Fruit fly (Drosophila melanogaster): ENCODE results near the gene CG33489.

CG33489 gene

dm6 chr3L:11551949-11552348 lies 24.9 kb downstream of the CG33489 start (continued):
- TF ChIP-seq ss (GFP tag; optimal IDR thresholded peaks at IDR 0.05), result peak; percentile 21 to 64
- TF ChIP-seq CG6808 (GFP tag; optimal IDR thresholded peaks at IDR 0.05), result peak; percentile 58
- TF ChIP-seq CG16779 (tag; optimal IDR thresholded peaks at IDR 0.05), result no peak
- peak; percentile 48 for TF ChIP-seq CG8632 (GFP tag; optimal IDR thresholded peaks at IDR 0.05)
- peak; percentile 33 to 34 for TF ChIP-seq salr (GFP tag; optimal IDR thresholded peaks at IDR 0.05)
- peak; percentile 48 for TF ChIP-seq Smox (GFP tag; optimal IDR thresholded peaks at IDR 0.05)
- peak; percentile 63 for TF ChIP-seq topi (GFP tag; optimal IDR thresholded peaks at IDR 0.05)
- peak; percentile 53 for TF ChIP-seq Sox14 (GFP tag; optimal IDR thresholded peaks at IDR 0.05)
- TF ChIP-seq cyc (GFP tag; optimal IDR thresholded peaks at IDR 0.05), result peak; percentile 52
- peak; percentile 43 for TF ChIP-seq Sox102F (GFP tag; optimal IDR thresholded peaks at IDR 0.05)
- peak; percentile 51 for TF ChIP-seq OdsH (GFP tag; optimal IDR thresholded peaks at IDR 0.05)
- no peak for TF ChIP-seq Eip93F (GFP tag; optimal IDR thresholded peaks at IDR 0.05)
- no peak for TF ChIP-seq fkh (GFP tag; optimal IDR thresholded peaks at IDR 0.05)
- TF ChIP-seq CG7368 (GFP tag; optimal IDR thresholded peaks at IDR 0.05), result peak; percentile 12
- TF ChIP-seq Eip78C (GFP tag), result peak; percentile 87
- no peak for TF ChIP-seq Blimp-1 (GFP tag; optimal IDR thresholded peaks at IDR 0.05)
- TF ChIP-seq Sox15 (GFP tag; optimal IDR thresholded peaks at IDR 0.05), result peak; percentile 16
- TF ChIP-seq CG15336 (GFP tag; IDR thresholded peaks at IDR 0.05), result peak; percentile 76
- peak; percentile 53 for TF ChIP-seq CG31627 (GFP tag; optimal IDR thresholded peaks at IDR 0.05)
- peak; percentile 65 for TF ChIP-seq CG3919 (GFP tag; optimal IDR thresholded peaks at IDR 0.05)
- TF ChIP-seq CG1621 (tag; optimal IDR thresholded peaks at IDR 0.05), result peak; percentile 31
- peak; percentile 47 for TF ChIP-seq lz (GFP tag; optimal IDR thresholded peaks at IDR 0.05)

- TF ChIP-seq CG6854 (GFP tag; optimal IDR thresholded peaks at IDR 0.05), result no peak
- TF ChIP-seq CG6163 (GFP tag; IDR thresholded peaks at IDR 0.05), result 0 out of 3 replicates have a peak, but pooled peaks have one; percentile 24
- no peak for TF ChIP-seq Sox102F (GFP tag; optimal IDR thresholded peaks at IDR 0.05)
- peak; percentile 66 for TF ChIP-seq fkh (GFP tag; optimal IDR thresholded peaks at IDR 0.05)
- no peak for TF ChIP-seq eg (GFP tag; IDR thresholded peaks at IDR 0.05)
- no peak for TF ChIP-seq CG10669 (GFP tag; optimal IDR thresholded peaks at IDR 0.05)
- no peak for TF ChIP-seq CG7368 (GFP tag; optimal IDR thresholded peaks at IDR 0.05)
- no peak for TF ChIP-seq CG6276 (GFP tag; optimal IDR thresholded peaks at IDR 0.05)
- TF ChIP-seq CG16779 (tag; optimal IDR thresholded peaks at IDR 0.05), result no peak
- TF ChIP-seq dsx (GFP tag; optimal IDR thresholded peaks at IDR 0.05; ENCODE audit: poor library complexity, severe bottlenecking), result no peak
- no peak for TF ChIP-seq CG8632 (GFP tag; optimal IDR thresholded peaks at IDR 0.05)
- no peak for TF ChIP-seq cyc (GFP tag; optimal IDR thresholded peaks at IDR 0.05)
- TF ChIP-seq CG15336 (GFP tag; IDR thresholded peaks at IDR 0.05), result no peak
These were observed 26.3 kb downstream of the CG33489 start for dm6 chr3L:11550359-11551056.

- TF ChIP-seq CG6276 (GFP tag; optimal IDR thresholded peaks at IDR 0.05) (peak; percentile 22), Ets21C (GFP tag; optimal IDR thresholded peaks at IDR 0.05) (no peak), Hr4 (GFP tag; optimal IDR thresholded peaks at IDR 0.05) (no peak), CG7368 (GFP tag; optimal IDR thresholded peaks at IDR 0.05) (no peak), vri (GFP tag; optimal IDR thresholded peaks at IDR 0.05) (no peak), spab (GFP tag; optimal IDR thresholded peaks at IDR 0.05) (no peak), Eip78C (GFP tag) (peak; percentile 11), CG11902 (GFP tag; optimal IDR thresholded peaks at IDR 0.05) (no peak), Lpt (GFP tag; optimal IDR thresholded peaks at IDR 0.05) (no peak), Gug (GFP tag; IDR thresholded peaks at IDR 0.05) (peak; percentile 13; the same call in 1 of the 2 replicates), CG15336 (GFP tag; IDR thresholded peaks at IDR 0.05) (0 out of 2 replicates have a peak, but pooled peaks have one; percentile 27), Sox15 (GFP tag; optimal IDR thresholded peaks at IDR 0.05) (no peak), eg (GFP tag; IDR thresholded peaks at IDR 0.05) (peak; percentile 61; the same call in 2 of the 3 replicates), CG8119 (GFP tag; IDR thresholded peaks at IDR 0.05) (peak; percentile 55; the same call in 2 of the 3 replicates), cyc (GFP tag; optimal IDR thresholded peaks at IDR 0.05) (no peak), Hr39 (GFP tag; optimal IDR thresholded peaks at IDR 0.05) (no peak), CG4318 (GFP tag; optimal IDR thresholded peaks at IDR 0.05) (no peak)
These were observed 27.4 kb downstream of the CG33489 start for dm6 chr3L:11549432-11549831.

All from whole organism, prepupa.